Worm (Caenorhabditis elegans): ENCODE results near the gene cash-1.
A peak's percentile ranks its signal among the peaks of the same experiment; 100 is the strongest.

DNA sequence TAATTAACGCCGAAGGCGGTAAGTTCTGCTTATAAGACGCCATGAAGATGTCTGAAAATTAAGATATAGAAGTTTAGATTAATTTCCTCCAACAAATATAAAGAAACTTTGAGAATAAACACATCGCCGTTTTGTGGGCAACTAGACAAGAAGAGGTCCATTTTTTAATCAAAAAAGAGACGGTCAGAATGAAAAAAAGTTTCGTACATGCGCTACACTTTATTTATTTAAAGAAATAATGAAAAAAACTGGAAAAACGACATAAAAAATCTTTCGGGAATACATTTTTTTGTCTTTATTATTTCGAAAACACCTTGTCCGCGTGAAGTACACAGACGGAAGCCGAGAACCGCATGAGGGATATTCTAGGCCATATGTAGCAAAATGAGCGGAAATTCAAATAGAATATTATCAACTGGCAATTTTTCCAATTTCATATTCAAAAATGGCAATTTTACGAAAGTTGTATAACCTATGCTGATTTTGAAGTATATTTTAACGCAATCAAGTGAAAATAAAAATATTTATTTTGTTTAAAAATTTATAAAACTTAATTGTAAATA lies 6.2 kb upstream of the cash-1 start, which contains the start of gene sluh-7:
- TF ChIP-seq fos-1 (tag; optimal IDR thresholded peaks at IDR 0.05) (peak; percentile 16), ama-1 (optimal IDR thresholded peaks at IDR 0.05) (no peak), unc-39 (tag; optimal IDR thresholded peaks at IDR 0.05) (no peak), lin-13 (GFP tag; optimal IDR thresholded peaks at IDR 0.05) (peak; percentile 80), nhr-25 (tag; optimal IDR thresholded peaks at IDR 0.05) (peak; percentile 84), unc-62 (GFP tag; optimal IDR thresholded peaks at IDR 0.05) (no peak), mdl-1 (tag; optimal IDR thresholded peaks at IDR 0.05) (no peak), skn-1 (tag; optimal IDR thresholded peaks at IDR 0.05) (no peak), dmd-4 (tag; optimal IDR thresholded peaks at IDR 0.05) (no peak), nhr-11 (tag; optimal IDR thresholded peaks at IDR 0.05) (no peak)

Measured in whole organism, L2 larva.